Worm (Caenorhabditis elegans) whole organism, L4/young adult: Measurements from ENCODE around the gene Y51H7BR.4.

Source experiments
- dao-5 ChIP-seq: sonication (generic microtip); optimal IDR thresholded peaks from 2 replicates; lab custom pipeline; 2016; ENCODE audit warnings: missing genotype, missing genetic modification characterization, moderate library complexity, missing compliant biosample characterization
- him-1 ChIP-seq: sonication (generic microtip); optimal IDR thresholded peaks from 2 replicates; lab custom pipeline; 2016; ENCODE audit warnings: missing genotype, missing genetic modification reagents, missing genetic modification characterization, missing compliant biosample characterization

DNA sequence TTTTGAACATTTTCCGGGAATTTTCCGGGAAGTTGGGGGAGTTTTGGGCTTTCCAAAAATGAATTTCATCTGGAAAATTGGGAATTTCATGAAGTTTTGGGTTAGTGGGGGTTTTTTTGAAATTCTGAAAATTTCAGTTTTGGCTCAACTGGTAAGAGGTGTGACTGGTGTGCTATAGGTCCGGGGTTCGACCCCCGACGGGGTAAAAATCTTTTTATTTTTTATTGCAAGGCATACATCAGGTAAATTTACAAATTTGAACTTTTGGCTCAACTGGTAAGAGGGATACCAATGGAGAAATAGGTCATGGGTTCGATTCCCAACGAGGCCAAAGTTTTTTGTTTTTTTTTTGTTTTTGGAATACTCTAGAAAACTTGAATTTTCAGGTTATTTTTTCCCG is 47.5 kb upstream of the Y51H7BR.4 start:
- no peak for TF ChIP-seq dao-5 (tag; lab: Kevin White, UChicago)
- TF ChIP-seq him-1 (tag; lab: Kevin White, UChicago) = no peak
